Fruit fly (Drosophila melanogaster): ENCODE measurements around the gene Esyt2.

DNA sequence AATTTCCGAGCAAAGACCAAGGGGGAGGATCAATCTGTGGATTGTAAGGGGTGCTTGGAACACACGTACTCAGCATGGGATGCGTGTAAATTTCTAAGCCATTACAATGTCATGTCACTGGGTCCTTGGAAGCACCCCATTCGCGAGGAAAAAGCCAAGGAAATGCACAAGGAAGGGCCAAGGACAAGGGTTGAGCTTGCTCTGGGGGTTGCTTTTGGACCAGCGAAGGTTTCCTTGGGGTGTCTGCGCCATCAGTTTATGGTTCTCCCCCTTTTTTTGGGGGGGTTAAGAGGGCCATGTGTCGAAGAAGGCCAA is 36.4 kb downstream of the Esyt2 start:
- TF ChIP-seq br (GFP tag; optimal IDR thresholded peaks at IDR 0.05) (no peak), lola (GFP tag; optimal IDR thresholded peaks at IDR 0.05) (no peak), Dfd (GFP tag; optimal IDR thresholded peaks at IDR 0.05) (no peak), psq (GFP tag; optimal IDR thresholded peaks at IDR 0.05) (no peak), N (GFP tag; optimal IDR thresholded peaks at IDR 0.05) (no peak), brk (GFP tag; optimal IDR thresholded peaks at IDR 0.05) (no peak), Myc (optimal IDR thresholded peaks at IDR 0.05) (no peak), rgr (GFP tag; optimal IDR thresholded peaks at IDR 0.05) (no peak), foxo (GFP tag; optimal IDR thresholded peaks at IDR 0.05) (no peak), usp (GFP tag; optimal IDR thresholded peaks at IDR 0.05) (no peak), sv (GFP tag; optimal IDR thresholded peaks at IDR 0.05) (no peak), ey (GFP tag; optimal IDR thresholded peaks at IDR 0.05) (no peak), fru (GFP tag; optimal IDR thresholded peaks at IDR 0.05) (no peak), h (GFP tag; optimal IDR thresholded peaks at IDR 0.05) (no peak)
